Fruit fly (Drosophila melanogaster) ovary, adult (tissue): ENCODE results near the gene Tsp97E.

Experiments
- CG17801 ChIP-seq: fragments of 200-800 bp; optimal IDR thresholded peaks from 2 replicates; lab custom pipeline; 2019; ENCODE audit warnings: missing biosample characterization, mild to moderate bottlenecking, missing genetic modification characterization, moderate library complexity; ENCODE audit not compliant: partially characterized antibody

Tsp97E gene

DNA sequence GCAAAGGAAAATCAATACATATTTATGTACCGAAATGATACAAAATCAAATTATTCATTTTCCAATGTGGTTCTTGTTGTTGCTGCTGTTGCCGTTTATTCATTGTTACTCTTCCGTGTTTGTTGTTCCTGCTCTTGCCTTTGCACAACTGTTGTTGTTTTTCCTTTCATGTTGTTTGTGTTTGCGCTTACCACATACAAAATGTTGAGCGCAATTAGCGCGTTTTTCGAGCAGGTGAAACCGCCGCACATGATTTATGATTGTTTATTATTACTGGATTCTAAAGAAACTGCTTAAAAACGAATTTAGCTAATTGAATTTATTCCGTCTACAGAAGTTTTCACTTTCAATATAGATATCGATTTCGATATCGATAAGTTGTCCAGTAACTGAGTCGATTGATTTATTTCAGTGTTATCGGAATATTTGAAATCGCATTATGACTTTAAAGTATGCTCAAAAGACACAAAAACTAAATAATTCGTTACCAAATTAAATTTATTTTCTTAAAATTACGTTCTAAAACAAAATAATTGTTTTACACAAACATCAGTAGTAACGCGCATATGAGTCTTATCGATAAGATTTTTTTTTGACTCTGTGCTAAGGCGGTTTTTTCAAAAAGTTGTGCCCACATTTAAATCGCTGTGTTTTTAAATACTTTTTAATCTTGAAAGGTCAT, at the start of gene Tsp97E:
Gene Tsp97E, minus strand, starts transcription at position 366 of the 682 bp plus-strand sequence.
- peak; percentile 32 for TF ChIP-seq CG17801

DNA sequence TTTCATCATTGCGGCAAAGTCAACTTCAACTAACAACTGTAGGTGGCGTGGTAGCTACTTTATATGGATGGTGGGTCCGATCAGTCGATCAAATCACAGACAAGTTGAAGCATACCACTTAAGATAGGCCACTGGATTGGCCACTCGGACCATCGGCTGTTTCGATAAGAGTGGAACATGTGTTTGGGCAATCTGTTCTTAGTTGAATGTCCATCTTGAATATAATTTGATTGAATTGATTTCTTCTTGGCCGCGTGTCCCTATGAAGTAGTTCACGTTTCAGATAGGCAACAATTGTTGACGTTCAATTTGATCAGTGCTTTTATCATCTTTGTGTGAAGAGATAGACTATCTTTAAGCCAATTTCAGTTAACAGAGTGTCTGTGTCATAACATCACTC, 42.4 kb upstream of the Tsp97E start, which contains the start of gene CG6295:
Gene CG6295, minus strand, starts transcription at position 34 of the 400 bp plus-strand sequence.
- no peak for TF ChIP-seq CG17801

DNA sequence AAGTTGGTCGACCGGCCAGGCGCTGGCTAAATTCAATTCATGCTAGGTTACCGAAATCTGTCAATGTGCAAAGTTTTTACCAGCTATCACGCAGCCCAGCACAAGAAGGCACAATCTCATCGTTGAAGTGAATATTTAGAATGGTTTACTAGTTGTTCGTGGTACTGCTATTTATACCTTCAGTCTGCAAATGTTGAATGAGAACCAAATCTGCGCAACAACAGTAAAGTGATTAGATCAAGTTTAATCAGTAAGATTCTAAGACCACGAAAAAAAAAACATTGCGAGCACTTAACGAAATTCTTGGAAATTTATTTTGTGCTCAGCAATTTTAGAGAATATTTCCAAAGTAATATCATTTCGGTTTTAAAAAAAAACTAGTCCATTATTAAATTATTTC, 40.7 kb upstream of the Tsp97E start, which contains the start of gene CG6296:
Gene CG6296, minus strand, starts transcription at position 132 of the 400 bp plus-strand sequence.
- no peak for TF ChIP-seq CG17801

DNA sequence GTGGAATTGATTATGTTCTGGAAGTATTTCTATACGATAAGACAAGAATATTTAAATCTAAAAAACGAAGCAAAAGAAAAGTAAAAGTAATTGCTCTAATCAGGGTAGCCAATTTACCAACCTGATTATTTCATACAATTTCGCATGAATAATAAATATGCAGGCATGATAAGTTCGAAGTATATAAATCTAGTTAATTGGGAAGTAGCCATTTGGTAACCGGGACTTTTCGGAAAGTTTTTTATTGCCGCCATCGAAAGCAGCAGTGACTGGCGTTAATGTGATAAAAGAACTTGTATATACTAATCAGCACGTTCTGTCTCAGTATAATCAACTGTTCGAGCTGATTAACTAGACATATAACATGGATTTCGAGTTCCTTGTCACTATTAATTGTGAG, 38.2 kb upstream of the Tsp97E start:
- no peak for TF ChIP-seq CG17801

DNA sequence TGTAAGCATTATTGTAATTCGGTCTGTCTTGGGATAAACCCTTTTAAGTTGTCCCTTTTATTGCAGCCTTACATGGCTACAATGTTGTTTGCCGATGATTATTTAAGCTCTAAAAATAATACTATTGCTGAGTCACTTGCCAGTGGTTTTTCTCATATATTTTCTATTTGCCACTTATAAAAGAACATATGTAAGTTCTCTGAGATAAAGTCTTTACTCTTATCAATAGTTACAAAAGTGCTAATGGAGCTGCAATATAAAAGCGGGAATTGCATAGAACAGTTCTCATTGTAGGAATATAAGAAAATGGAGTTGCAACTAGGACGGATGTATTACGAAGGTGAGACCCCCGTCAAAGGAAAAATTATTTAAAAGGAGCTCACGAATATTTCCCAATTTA, 34.8 kb upstream of the Tsp97E start, which contains the start of gene CG31077:
Gene CG31077, plus strand, starts transcription at position 301 of the 400 bp plus-strand sequence.
- no peak for TF ChIP-seq CG17801

DNA sequence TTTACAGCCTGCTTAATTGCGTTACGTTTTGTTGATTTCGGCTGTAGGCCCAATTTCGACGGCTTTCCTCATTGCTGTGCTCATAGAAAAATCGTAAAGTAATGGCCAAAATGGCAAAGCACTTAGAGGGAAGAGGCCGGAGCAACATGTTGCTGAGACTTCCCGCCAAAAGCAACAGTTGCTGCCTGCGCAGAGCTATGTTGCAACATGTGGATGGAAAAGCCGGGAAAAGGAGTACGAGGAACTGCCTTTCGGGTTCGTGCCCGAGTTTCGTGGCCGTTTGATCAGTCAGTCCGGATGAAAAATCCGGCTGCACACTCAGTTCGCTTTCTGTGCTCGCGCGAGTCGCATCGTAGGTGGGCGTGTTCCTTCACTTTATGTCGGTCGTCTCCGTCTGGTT, 32.0 kb upstream of the Tsp97E start, which contains the start of gene RYa-R:
Gene RYa-R, plus strand, starts transcription at position 339 of the 400 bp plus-strand sequence.
- no peak for TF ChIP-seq CG17801

DNA sequence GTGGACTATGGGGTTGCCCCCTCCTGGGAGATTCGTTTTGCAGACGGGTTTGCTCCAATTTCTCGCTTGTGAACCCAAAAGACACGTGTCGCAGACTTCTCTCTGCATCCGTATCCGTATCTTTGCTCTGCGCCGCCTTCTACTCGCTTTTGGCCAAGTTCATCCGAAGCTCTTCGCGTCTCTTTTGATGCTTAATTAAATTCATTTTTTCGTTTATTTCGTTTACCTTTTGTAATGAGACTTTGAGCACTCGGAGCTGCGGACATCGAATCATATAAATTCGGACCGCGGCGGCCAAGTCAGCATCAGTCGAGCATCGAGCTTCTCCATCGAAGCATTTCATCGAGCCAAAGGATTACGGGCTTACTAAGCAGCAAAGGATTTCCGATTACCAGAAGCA, 29.9 kb upstream of the Tsp97E start, which contains the start of gene TwdlC:
Gene TwdlC, plus strand, starts transcription at position 301 of the 400 bp plus-strand sequence.
- TF ChIP-seq CG17801 = no peak

DNA sequence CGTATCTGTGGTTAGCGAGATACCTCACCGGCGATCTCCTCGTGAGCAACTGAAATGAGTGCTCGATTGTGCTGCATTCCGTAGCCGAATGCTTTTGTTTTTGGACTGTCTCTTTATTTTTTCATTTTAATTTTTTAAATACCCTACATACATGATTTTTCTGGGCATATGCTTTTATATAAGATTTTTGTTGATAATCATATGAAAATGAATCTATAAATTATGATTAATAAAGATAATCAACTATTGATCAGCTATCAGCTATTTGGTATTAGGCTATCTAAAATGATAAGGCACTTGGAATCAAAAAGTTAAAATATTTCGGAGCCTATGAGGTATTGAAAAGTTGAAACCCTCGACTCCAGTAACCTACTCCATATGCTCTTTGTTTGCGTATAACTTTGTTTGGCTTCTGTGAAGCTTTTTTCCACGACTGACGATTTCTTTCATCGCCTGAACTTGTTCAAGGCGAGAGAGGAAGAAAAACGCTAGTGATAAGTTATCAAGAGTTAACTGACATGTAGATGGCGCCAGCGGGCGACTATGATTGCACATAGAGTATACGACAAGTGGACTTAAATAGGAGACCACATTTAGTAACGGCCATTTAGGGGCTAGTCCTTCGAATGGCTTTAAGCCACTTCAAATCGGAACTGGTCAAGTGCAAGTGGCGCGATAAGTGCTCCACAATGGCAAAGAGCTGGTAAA, 25.3 kb upstream of the Tsp97E start, which contains the start of gene CG31076:
Gene CG31076, minus strand, starts transcription at position 51 of the 708 bp plus-strand sequence.
- TF ChIP-seq CG17801 = no peak

DNA sequence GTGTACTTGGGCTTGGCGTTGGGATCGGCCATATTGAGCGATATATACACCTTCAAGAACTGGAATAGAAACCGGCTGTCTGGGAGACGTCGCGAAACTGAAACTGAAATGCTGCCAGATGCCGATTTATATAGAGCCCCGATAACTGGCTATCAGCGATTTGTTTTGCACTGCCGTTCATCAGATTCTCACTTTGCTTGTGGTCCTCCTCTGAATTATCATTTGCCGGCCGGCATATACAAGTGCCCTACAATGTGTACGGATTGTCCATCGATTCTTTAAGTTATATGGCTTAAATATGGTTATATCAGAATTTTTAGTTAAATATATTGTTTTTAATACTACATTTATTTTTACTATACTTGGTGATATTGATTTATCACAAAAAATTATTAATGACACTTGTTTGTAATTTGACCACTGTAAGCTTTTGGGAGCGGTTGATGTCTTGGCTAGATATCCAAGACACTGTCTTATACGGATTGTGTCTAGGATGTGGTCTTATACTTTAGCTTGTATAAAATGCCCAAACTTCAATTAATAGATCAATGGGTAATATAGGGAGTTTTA, 23.9 kb upstream of the Tsp97E start, which contains the start of gene CG31075:
Gene CG31075, minus strand, starts transcription at position 106 of the 570 bp plus-strand sequence.
- TF ChIP-seq CG17801 = peak; percentile 75

DNA sequence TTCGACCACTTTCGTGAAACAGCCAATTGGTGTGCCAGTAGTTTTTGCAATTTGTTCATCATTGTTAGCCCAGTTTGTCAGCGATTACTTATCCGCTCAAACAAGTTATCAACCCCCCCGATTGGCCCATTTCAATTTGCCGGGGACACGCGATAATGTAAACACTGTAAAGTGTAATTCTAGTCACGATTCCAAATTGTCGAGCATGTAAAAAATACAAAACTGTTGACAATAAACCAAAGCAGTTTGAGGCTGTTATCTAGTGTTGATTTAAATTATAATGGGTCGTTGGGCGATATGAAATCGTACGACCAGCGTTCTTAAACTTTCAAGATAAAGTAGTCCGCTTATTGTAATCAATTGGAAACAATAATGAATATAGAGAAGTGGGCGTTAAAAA, 22.8 kb upstream of the Tsp97E start:
- peak; percentile 19 for TF ChIP-seq CG17801

DNA sequence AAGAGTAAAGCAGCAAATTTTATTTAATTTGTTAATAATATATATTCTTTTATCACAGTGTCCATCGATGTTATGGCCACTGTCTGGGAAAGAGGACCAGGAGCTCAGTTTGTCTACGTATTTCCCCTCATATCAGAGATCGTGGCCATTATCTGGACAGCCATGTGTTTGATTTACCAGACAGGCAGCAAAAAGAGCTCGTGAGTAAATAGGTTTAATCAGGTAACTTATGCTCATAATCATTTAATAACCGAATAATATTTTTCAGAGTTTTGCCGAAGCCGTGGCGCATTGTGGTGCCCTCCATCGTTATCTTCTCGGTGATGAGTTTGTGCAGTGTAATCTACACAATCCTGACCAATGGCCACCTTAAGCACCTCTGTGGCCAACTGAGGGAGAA, 19.8 kb upstream of the Tsp97E start:
- no peak for TF ChIP-seq CG17801

DNA sequence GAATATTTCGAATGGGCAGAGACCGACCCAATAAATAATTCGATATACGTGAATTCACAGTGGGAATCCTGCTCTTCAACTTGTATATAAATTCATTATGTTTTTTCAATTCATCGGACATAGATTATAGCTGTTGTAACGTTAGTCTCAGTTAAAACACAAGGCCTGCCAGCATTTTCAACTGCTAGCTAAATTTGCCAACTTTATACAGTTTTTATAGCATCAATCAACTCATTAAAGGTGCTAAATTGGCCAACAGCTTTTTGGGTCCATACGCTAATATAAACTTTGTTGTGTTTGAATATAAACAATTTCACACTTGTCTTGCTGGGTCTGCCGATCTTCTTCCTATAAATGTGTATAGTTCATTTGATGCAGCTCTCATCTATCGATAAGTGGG, 17.5 kb upstream of the Tsp97E start:
- TF ChIP-seq CG17801 = no peak

DNA sequence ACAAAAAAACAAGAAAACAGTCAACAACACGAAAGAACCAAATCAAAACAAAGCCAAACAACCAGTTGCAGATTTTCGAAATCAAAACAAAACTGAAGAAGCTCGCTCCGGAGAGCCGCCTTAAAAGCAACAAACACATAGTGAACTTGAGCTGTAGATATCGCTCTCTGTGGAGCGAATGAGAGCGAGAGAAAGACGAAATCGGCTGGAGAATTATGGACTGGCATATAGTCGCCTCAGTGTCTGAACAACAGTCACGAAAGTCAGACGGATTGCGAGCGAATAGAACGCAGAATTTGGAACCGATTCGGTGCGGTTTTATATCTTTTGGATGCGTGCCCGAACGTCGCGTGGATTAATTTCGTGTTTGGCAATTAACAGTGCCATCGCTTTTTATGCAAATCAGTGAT, 15.7 kb upstream of the Tsp97E start:
- TF ChIP-seq CG17801 = peak; percentile 15

DNA sequence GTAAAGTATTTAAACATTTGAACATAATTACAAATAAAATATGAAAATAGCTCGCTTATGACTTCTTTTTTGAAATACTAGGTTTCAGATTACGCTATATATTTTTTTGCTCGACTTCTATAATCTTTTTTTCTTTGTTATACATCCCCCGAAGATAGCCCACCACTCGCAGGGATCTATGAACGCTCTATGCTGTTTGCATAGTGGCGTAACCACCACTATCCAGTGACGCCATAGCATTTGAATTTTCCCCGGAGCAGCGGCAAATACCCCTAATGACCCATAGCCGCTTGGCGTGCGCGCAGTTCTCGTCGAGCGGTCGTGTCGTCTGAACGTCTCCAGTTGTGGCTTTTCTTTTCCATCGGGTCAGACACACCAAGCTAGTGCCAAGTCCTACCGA, 13.6 kb upstream of the Tsp97E start, which contains the start of the genes CG14253 and CG46313:
Gene CG14253, plus strand, starts transcription at position 301 of the 400 bp plus-strand sequence.
Gene CG46313, plus strand, starts transcription at position 301 of the 400 bp plus-strand sequence.
- TF ChIP-seq CG17801 = no peak

DNA sequence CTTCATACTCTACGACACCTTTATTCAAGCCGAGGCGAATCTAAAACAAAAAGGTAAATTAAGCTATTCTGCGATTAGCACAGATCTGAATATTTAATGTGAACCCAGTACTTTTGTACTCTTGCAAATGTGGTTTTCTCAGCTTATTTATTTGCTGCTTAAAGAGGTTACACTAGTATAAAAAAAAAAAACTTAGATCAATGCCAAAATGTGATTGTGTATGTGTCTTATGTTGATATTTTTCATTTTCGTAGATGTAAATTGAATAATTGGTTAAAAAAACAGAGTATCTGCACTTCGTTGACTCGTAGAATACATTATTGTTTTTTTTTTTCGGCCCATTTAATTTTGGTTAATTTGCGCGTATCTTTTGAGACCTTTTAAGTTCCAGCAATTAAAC, 5.1 kb upstream of the Tsp97E start:
- TF ChIP-seq CG17801 = no peak

DNA sequence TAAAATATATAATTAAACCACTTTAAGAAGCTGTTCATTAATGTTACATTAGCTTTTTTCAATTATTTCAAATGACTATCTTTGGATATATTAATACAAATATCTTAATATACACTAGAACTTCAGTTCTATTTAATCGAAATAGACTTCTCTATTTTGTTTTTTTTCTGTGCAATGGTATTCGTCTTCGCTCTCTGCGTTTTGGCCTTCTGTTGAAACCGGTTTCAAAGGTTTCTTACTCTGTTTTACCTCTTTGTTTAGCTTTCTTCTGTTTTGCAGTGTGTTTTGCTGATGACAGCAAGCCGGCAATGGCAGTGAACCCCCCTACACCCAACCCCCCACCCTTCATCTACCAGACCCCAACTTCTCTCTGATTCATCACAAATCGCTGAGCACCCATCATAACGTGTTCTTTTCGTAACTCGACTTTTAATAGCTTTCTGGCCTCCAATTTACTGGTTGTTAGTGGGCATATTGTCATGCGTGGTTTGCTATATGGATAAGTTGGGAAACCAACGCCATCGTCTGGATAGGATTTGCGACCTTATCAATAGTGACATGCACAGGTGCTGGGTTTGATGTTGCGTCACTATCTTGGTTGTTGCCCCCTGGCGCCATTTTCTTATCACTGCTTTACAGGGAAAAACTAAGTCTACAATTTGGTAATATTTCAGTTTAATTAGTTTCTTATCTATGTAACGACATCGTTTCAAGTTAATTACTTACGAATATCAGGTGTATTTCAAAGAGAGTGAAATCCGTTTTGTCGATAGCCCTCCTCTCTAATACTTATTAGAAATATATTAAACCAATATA, 4.4 kb upstream of the Tsp97E start:
- peak; percentile 15 for TF ChIP-seq CG17801
